Fruit fly (Drosophila melanogaster): ENCODE data around the gene CycG.

The CycG gene

dm6 chr3R:31592256-31592879 lies 20.1 kb downstream of the CycG start, which contains the start of gene CG1774 (continued):
- peak; percentile 79 for TF ChIP-seq CG15336 (GFP tag; IDR thresholded peaks at IDR 0.05)
- TF ChIP-seq CG6163 (GFP tag; IDR thresholded peaks at IDR 0.05), result peak; percentile 76; the same call in 2 of the 3 replicates
- TF ChIP-seq Sox14 (GFP tag; optimal IDR thresholded peaks at IDR 0.05), result peak; percentile 39
- TF ChIP-seq CG6854 (GFP tag; optimal IDR thresholded peaks at IDR 0.05), result no peak
- TF ChIP-seq svp (GFP tag), result peak; percentile 89
- peak; percentile 50 for TF ChIP-seq acj6 (GFP tag; optimal IDR thresholded peaks at IDR 0.05)
- TF ChIP-seq eg (GFP tag; IDR thresholded peaks at IDR 0.05), result peak; percentile 76
- TF ChIP-seq CG34406 (GFP tag; optimal IDR thresholded peaks at IDR 0.05), result peak; percentile 28
- TF ChIP-seq Sox15 (GFP tag; optimal IDR thresholded peaks at IDR 0.05), result no peak
- no peak for TF ChIP-seq CG6276 (GFP tag; optimal IDR thresholded peaks at IDR 0.05)
- no peak for TF ChIP-seq Blimp-1 (GFP tag; optimal IDR thresholded peaks at IDR 0.05)
- TF ChIP-seq Eip75B (GFP tag; optimal IDR thresholded peaks at IDR 0.05), result peak; percentile 53

- TF ChIP-seq Smox (GFP tag; optimal IDR thresholded peaks at IDR 0.05) (no peak), dsx (GFP tag; optimal IDR thresholded peaks at IDR 0.05; ENCODE audit: poor library complexity, severe bottlenecking) (no peak), CG10631 (GFP tag; optimal IDR thresholded peaks at IDR 0.05) (no peak)
These were observed 22.2 kb downstream of the CycG start, which contains the start of gene CG1638 for dm6 chr3R:31590281-31590680. Gene CG1638, plus strand, starts transcription at chr3R:31590581.

- TF ChIP-seq CG8119 (GFP tag; IDR thresholded peaks at IDR 0.05), result peak; percentile 100
- TF ChIP-seq acj6 (GFP tag; optimal IDR thresholded peaks at IDR 0.05), result peak; percentile 98
- TF ChIP-seq Hr39 (GFP tag; optimal IDR thresholded peaks at IDR 0.05), result peak; percentile 98
- TF ChIP-seq OdsH (GFP tag; optimal IDR thresholded peaks at IDR 0.05), result peak; percentile 98
- peak; percentile 91 to 98 for TF ChIP-seq salr (GFP tag; optimal IDR thresholded peaks at IDR 0.05)
- peak; percentile 96 for TF ChIP-seq cyc (GFP tag; optimal IDR thresholded peaks at IDR 0.05)
- peak; percentile 97 for TF ChIP-seq Ets21C (GFP tag; optimal IDR thresholded peaks at IDR 0.05)
- peak; percentile 97 for TF ChIP-seq CG31627 (GFP tag; optimal IDR thresholded peaks at IDR 0.05)
- peak; percentile 98 for TF ChIP-seq pdm3 (GFP tag; optimal IDR thresholded peaks at IDR 0.05)
- TF ChIP-seq CG15336 (GFP tag; IDR thresholded peaks at IDR 0.05), result peak; percentile 100
- peak; percentile 98 for TF ChIP-seq dac (GFP tag; optimal IDR thresholded peaks at IDR 0.05)
- peak; percentile 99 for TF ChIP-seq esn (GFP tag; optimal IDR thresholded peaks at IDR 0.05)
- TF ChIP-seq lz (GFP tag; optimal IDR thresholded peaks at IDR 0.05), result peak; percentile 99
- TF ChIP-seq ss (GFP tag; optimal IDR thresholded peaks at IDR 0.05), result peak in 1 of 2 experiments; percentile 93
- peak; percentile 92 for TF ChIP-seq CG9139 (GFP tag; optimal IDR thresholded peaks at IDR 0.05)
- peak; percentile 97 for TF ChIP-seq CG8319 (GFP tag; optimal IDR thresholded peaks at IDR 0.05)
- peak; percentile 97 for TF ChIP-seq CG3032 (tag; optimal IDR thresholded peaks at IDR 0.05)
- TF ChIP-seq CG4318 (GFP tag; optimal IDR thresholded peaks at IDR 0.05), result no peak
- TF ChIP-seq Met (GFP tag; optimal IDR thresholded peaks at IDR 0.05), result peak; percentile 99
- TF ChIP-seq Eip93F (GFP tag; optimal IDR thresholded peaks at IDR 0.05), result peak; percentile 72
- peak; percentile 96 for TF ChIP-seq CG10669 (GFP tag; optimal IDR thresholded peaks at IDR 0.05)
- peak; percentile 97 for TF ChIP-seq Smox (GFP tag; optimal IDR thresholded peaks at IDR 0.05)
- TF ChIP-seq svp (GFP tag), result peak; percentile 100
- peak; percentile 91 for TF ChIP-seq fd59A (GFP tag; optimal IDR thresholded peaks at IDR 0.05)
- peak; percentile 99 for TF ChIP-seq Lpt (GFP tag; optimal IDR thresholded peaks at IDR 0.05)
- TF ChIP-seq CG6163 (GFP tag; IDR thresholded peaks at IDR 0.05), result peak; percentile 99
- peak; percentile 97 for TF ChIP-seq Eip75B (GFP tag; optimal IDR thresholded peaks at IDR 0.05)
- peak; percentile 100 for TF ChIP-seq eg (GFP tag; IDR thresholded peaks at IDR 0.05)
- TF ChIP-seq CG10631 (GFP tag; optimal IDR thresholded peaks at IDR 0.05), result peak; percentile 98
- TF ChIP-seq net (GFP tag; optimal IDR thresholded peaks at IDR 0.05), result peak; percentile 99
- no peak for TF ChIP-seq fkh (GFP tag; optimal IDR thresholded peaks at IDR 0.05)
- TF ChIP-seq CG11762 (GFP tag; optimal IDR thresholded peaks at IDR 0.05; ENCODE audit: insufficient read depth), result peak; percentile 97
- peak; percentile 100 for TF ChIP-seq Hr4 (GFP tag; optimal IDR thresholded peaks at IDR 0.05)
- peak; percentile 86 for TF ChIP-seq CG11902 (GFP tag; optimal IDR thresholded peaks at IDR 0.05)
- TF ChIP-seq Sox15 (GFP tag; optimal IDR thresholded peaks at IDR 0.05), result peak; percentile 91
- peak; percentile 100 for TF ChIP-seq CG6276 (GFP tag; optimal IDR thresholded peaks at IDR 0.05)
- TF ChIP-seq CG3919 (GFP tag; optimal IDR thresholded peaks at IDR 0.05), result peak; percentile 98
- peak; percentile 99 for TF ChIP-seq Gug (GFP tag; IDR thresholded peaks at IDR 0.05)
- TF ChIP-seq Eip78C (GFP tag), result peak; percentile 98
- TF ChIP-seq vri (GFP tag; optimal IDR thresholded peaks at IDR 0.05), result peak; percentile 98
These were observed 24.1 kb downstream of the CycG start, which contains the start of gene CG1635 for dm6 chr3R:31588374-31588773. Gene CG1635, plus strand, starts transcription at chr3R:31588673.
